Fruit fly (Drosophila melanogaster): ENCODE data around the gene RpS5a.

RpS5a gene

DNA sequence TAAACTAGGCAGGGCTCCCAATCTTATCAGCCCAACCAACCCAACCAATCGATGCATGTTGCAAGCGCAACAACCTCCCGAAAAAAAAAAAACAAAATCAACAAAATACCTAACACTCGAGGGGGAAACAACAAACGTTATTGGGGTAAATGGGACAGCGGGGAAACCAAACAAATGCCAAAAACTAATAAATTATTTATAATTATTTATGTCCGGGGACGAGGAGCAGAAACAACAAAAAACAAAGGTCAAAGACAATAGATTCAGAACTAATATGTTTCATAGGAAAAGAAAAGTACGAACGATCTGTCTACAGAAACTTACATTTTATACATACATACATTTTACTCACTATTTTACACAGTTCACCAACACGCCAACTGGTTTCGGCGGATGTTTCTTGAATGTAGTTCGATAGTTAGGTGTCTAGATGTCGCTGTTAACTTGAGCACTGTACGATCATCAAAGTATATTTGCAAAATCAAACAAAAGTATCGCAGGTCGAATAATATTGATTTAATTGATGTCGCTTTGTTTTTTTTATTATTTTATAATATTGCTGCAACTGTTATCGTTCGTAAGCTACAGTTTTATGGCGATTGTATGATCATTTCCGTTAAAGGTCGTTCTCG, 27.6 kb upstream of the RpS5a start (continued):
- no peak for TF ChIP-seq CG6175 (GFP tag; IDR thresholded peaks at IDR 0.05)
- TF ChIP-seq stwl (tag; optimal IDR thresholded peaks at IDR 0.05): peak; percentile 28
- no peak for TF ChIP-seq CG6689 (GFP tag; IDR thresholded peaks at IDR 0.05)
- TF ChIP-seq CG6683 (GFP tag; optimal IDR thresholded peaks at IDR 0.05): no peak
- TF ChIP-seq nerfin-1 (tag; optimal IDR thresholded peaks at IDR 0.05): no peak
- no peak for TF ChIP-seq CG8359 (GFP tag; optimal IDR thresholded peaks at IDR 0.05; ENCODE audit: borderline replicate concordance)
- TF ChIP-seq CG13894 (tag; optimal IDR thresholded peaks at IDR 0.05): no peak
- TF ChIP-seq CG2120 (GFP tag; optimal IDR thresholded peaks at IDR 0.05): peak; percentile 35
- no peak for TF ChIP-seq CG13123 (GFP tag; optimal IDR thresholded peaks at IDR 0.05)
- no peak for TF ChIP-seq CG7357 (GFP tag; IDR thresholded peaks at IDR 0.05)
- no peak for TF ChIP-seq so (GFP tag; IDR thresholded peaks at IDR 0.05)
- TF ChIP-seq toy (GFP tag; IDR thresholded peaks at IDR 0.05): no peak
- peak; percentile 98 for TF ChIP-seq CTCF (GFP tag; optimal IDR thresholded peaks at IDR 0.05)
- no peak for TF ChIP-seq CG4707 (GFP tag; optimal IDR thresholded peaks at IDR 0.05)
- TF ChIP-seq slp2 (GFP tag; optimal IDR thresholded peaks at IDR 0.05): no peak
- no peak for TF ChIP-seq CG1529 (GFP tag; optimal IDR thresholded peaks at IDR 0.05)
- peak; percentile 19 for TF ChIP-seq CG9876 (GFP tag; optimal IDR thresholded peaks at IDR 0.05)
- no peak for TF ChIP-seq CG3407 (GFP tag; optimal IDR thresholded peaks at IDR 0.05)
- peak; percentile 51; the same call in 1 of the 3 replicates for TF ChIP-seq CG16813 (GFP tag; IDR thresholded peaks at IDR 0.05; ENCODE audit: partially characterized antibody)
- peak; percentile 74 for TF ChIP-seq CG32532 (GFP tag; IDR thresholded peaks at IDR 0.05)
- TF ChIP-seq chm (GFP tag; IDR thresholded peaks at IDR 0.05): 0 out of 2 replicates have a peak, but pooled peaks have one; percentile 15
- TF ChIP-seq Dfd (GFP tag; optimal IDR thresholded peaks at IDR 0.05): no peak
- TF ChIP-seq CG15601 (tag; optimal IDR thresholded peaks at IDR 0.05): peak; percentile 27
- no peak for TF ChIP-seq sr (GFP tag; IDR thresholded peaks at IDR 0.05)
- TF ChIP-seq ham (GFP tag; IDR thresholded peaks at IDR 0.05): no peak
- no peak for TF ChIP-seq hkb (optimal IDR thresholded peaks at IDR 0.05)
- no peak for TF ChIP-seq hkb (GFP tag; IDR thresholded peaks at IDR 0.05)
- TF ChIP-seq mirr (GFP tag; optimal IDR thresholded peaks at IDR 0.05): no peak
- TF ChIP-seq CHES-1-like (GFP tag; optimal IDR thresholded peaks at IDR 0.05): no peak
- no peak for TF ChIP-seq Ravus (GFP tag; IDR thresholded peaks at IDR 0.05)
- peak; percentile 8 for TF ChIP-seq Blimp-1 (GFP tag; optimal IDR thresholded peaks at IDR 0.05)
- TF ChIP-seq ac (GFP tag; optimal IDR thresholded peaks at IDR 0.05): no peak
- peak; percentile 86 for TF ChIP-seq Med (GFP tag)
- no peak for TF ChIP-seq CG4328 (GFP tag; optimal IDR thresholded peaks at IDR 0.05)
- no peak for TF ChIP-seq wek (GFP tag; optimal IDR thresholded peaks at IDR 0.05)
- no peak for TF ChIP-seq pfk (GFP tag; optimal IDR thresholded peaks at IDR 0.05)
- no peak for TF ChIP-seq H2.0 (GFP tag; IDR thresholded peaks at IDR 0.05)
- peak; percentile 52 for TF ChIP-seq HmgZ (tag; optimal IDR thresholded peaks at IDR 0.05)
- no peak for TF ChIP-seq otp (GFP tag; IDR thresholded peaks at IDR 0.05)
- no peak for TF ChIP-seq gcm (GFP tag; optimal IDR thresholded peaks at IDR 0.05)
- no peak for TF ChIP-seq H15 (GFP tag; IDR thresholded peaks at IDR 0.05)
- no peak for TF ChIP-seq prd (optimal IDR thresholded peaks at IDR 0.05)
- TF ChIP-seq prd (GFP tag; IDR thresholded peaks at IDR 0.05): no peak
- TF ChIP-seq gro (GFP tag; optimal IDR thresholded peaks at IDR 0.05): no peak
- TF ChIP-seq CG2875 (GFP tag; optimal IDR thresholded peaks at IDR 0.05): no peak
- TF ChIP-seq ttk (GFP tag; IDR thresholded peaks at IDR 0.05): no peak
- TF ChIP-seq odd (GFP tag; optimal IDR thresholded peaks at IDR 0.05): no peak
- TF ChIP-seq B-H1 (GFP tag; IDR thresholded peaks at IDR 0.05): no peak; the same call in 2 of the 3 replicates
- TF ChIP-seq pan (optimal IDR thresholded peaks at IDR 0.05): no peak
- TF ChIP-seq pan (GFP tag; optimal IDR thresholded peaks at IDR 0.05 in 1 of 2, IDR thresholded peaks at IDR 0.05 in 1 of 2): peak in 1 of 2 experiments; percentile 32
- TF ChIP-seq Atf6 (GFP tag; IDR thresholded peaks at IDR 0.05): no peak
- TF ChIP-seq CG4854 (GFP tag; optimal IDR thresholded peaks at IDR 0.05): peak; percentile 24

Data from whole organism, embryonic.